Worm (Caenorhabditis elegans) whole organism, mixed stage, embryonic: ENCODE data around the gene C18H7.6.

Source experiments
- M03D4.4 ChIP-seq: sonication (generic microtip); optimal IDR thresholded peaks from 2 replicates; lab custom pipeline; 2017; ENCODE audit warnings: mild to moderate bottlenecking, missing genetic modification characterization, missing compliant biosample characterization
- bed-3 ChIP-seq: fragments of 200-800 bp; sonication (Bioruptor generic); optimal IDR thresholded peaks from 3 replicates; lab custom pipeline; 2018; ENCODE audit warnings: mild to moderate bottlenecking, missing genetic modification characterization, moderate library complexity, missing compliant biosample characterization
- blmp-1 ChIP-seq: fragments of 150-350 bp; optimal IDR thresholded peaks from 2 replicates; lab custom pipeline; 2014; ENCODE audit warnings: missing biosample characterization, missing genetic modification characterization
- ceh-39 ChIP-seq: fragments of 150-350 bp; optimal IDR thresholded peaks from 2 replicates; lab custom pipeline; 2014; ENCODE audit warnings: missing biosample characterization, missing genetic modification characterization
- ceh-43 ChIP-seq: fragments of 200-800 bp; sonication (Bioruptor generic); optimal IDR thresholded peaks from 2 replicates; lab custom pipeline; 2018; ENCODE audit warnings: mild to moderate bottlenecking, missing genetic modification characterization, moderate library complexity, missing compliant biosample characterization
- ceh-83 ChIP-seq: fragments of 200-800 bp; sonication (Bioruptor generic); optimal IDR thresholded peaks from 2 replicates; lab custom pipeline; 2018; ENCODE audit warnings: mild to moderate bottlenecking, missing genetic modification characterization, missing compliant biosample characterization
- ces-1 ChIP-seq: fragments of 150-350 bp; optimal IDR thresholded peaks from 2 replicates; lab custom pipeline; 2014; ENCODE audit warnings: missing biosample characterization, missing genetic modification reagents, missing genetic modification characterization
- cnd-1 ChIP-seq: fragments of 200-800 bp; sonication (Bioruptor generic); optimal IDR thresholded peaks from 2 replicates; lab custom pipeline; 2018; ENCODE audit warnings: mild to moderate bottlenecking, missing genetic modification characterization, missing compliant biosample characterization
- drap-1 ChIP-seq: fragments of 200-800 bp; sonication (Bioruptor generic); optimal IDR thresholded peaks from 3 replicates; lab custom pipeline; 2018; ENCODE audit warnings: mild to moderate bottlenecking, missing genetic modification characterization, missing compliant biosample characterization
- elt-1 ChIP-seq: sonication (generic microtip); optimal IDR thresholded peaks from 2 replicates; lab custom pipeline; 2017; ENCODE audit warnings: missing genetic modification characterization, mild to moderate bottlenecking, missing compliant biosample characterization, antibody characterized with exemption, moderate library complexity, borderline replicate concordance; ENCODE audit not compliant: insufficient read depth
- elt-3 ChIP-seq: fragments of 150-350 bp; optimal IDR thresholded peaks from 2 replicates; lab custom pipeline; 2014; ENCODE audit warnings: missing biosample characterization, missing genetic modification characterization
- flh-1 ChIP-seq: fragments of 200-800 bp; sonication (Bioruptor generic); optimal IDR thresholded peaks from 2 replicates; lab custom pipeline; 2018; ENCODE audit warnings: mild to moderate bottlenecking, missing genetic modification characterization, moderate library complexity, missing compliant biosample characterization
- ham-2 ChIP-seq: fragments of 200-800 bp; sonication (Bioruptor generic); optimal IDR thresholded peaks from 2 replicates; lab custom pipeline; 2018; ENCODE audit warnings: mild to moderate bottlenecking, missing genetic modification characterization, missing compliant biosample characterization
- hlh-1 ChIP-seq: fragments of 150-350 bp; optimal IDR thresholded peaks from 2 replicates; lab custom pipeline; 2014; ENCODE audit warnings: missing biosample characterization, missing genetic modification reagents, missing genetic modification characterization
- lin-13 ChIP-seq: fragments of 150-350 bp; optimal IDR thresholded peaks from 2 replicates; lab custom pipeline; 2014; ENCODE audit warnings: missing biosample characterization, missing genetic modification characterization
- lin-32 ChIP-seq: fragments of 200-800 bp; sonication (Bioruptor generic); optimal IDR thresholded peaks from 2 replicates; lab custom pipeline; 2018; ENCODE audit warnings: mild to moderate bottlenecking, missing genetic modification characterization, missing compliant biosample characterization
- lsy-2 ChIP-seq: fragments of 150-350 bp; optimal IDR thresholded peaks from 2 replicates; lab custom pipeline; 2014; ENCODE audit warnings: missing biosample characterization, missing genetic modification characterization
- mab-5 ChIP-seq: fragments of 150-350 bp; optimal IDR thresholded peaks from 2 replicates; lab custom pipeline; 2014; ENCODE audit warnings: missing biosample characterization, missing genetic modification characterization
- mep-1 ChIP-seq: fragments of 150-350 bp; optimal IDR thresholded peaks from 2 replicates; lab custom pipeline; 2017; ENCODE audit warnings: missing biosample characterization, missing genetic modification reagents, missing genetic modification characterization, inconsistent platforms
- mls-2 ChIP-seq: sonication (generic microtip); optimal IDR thresholded peaks from 2 replicates; lab custom pipeline; 2016; ENCODE audit warnings: mild to moderate bottlenecking, missing genetic modification characterization, moderate library complexity, missing compliant biosample characterization
- nhr-12 ChIP-seq: fragments of 150-350 bp; optimal IDR thresholded peaks from 2 replicates; lab custom pipeline; 2014; ENCODE audit warnings: missing biosample characterization, missing genetic modification characterization
- nhr-2 ChIP-seq: fragments of 150-350 bp; optimal IDR thresholded peaks from 2 replicates; lab custom pipeline; 2014; ENCODE audit warnings: missing biosample characterization, missing genetic modification characterization
- nhr-237 ChIP-seq: fragments of 150-350 bp; optimal IDR thresholded peaks from 2 replicates; lab custom pipeline; 2014; ENCODE audit warnings: missing biosample characterization, missing genetic modification characterization
- nhr-28 ChIP-seq: fragments of 150-350 bp; optimal IDR thresholded peaks from 2 replicates; lab custom pipeline; 2014; ENCODE audit warnings: missing biosample characterization, missing genetic modification characterization
- nhr-76 ChIP-seq: sonication (generic microtip); optimal IDR thresholded peaks from 2 replicates; lab custom pipeline; 2017; ENCODE audit warnings: missing biosample characterization, missing genetic modification characterization
- pha-4 ChIP-seq: fragments of 150-350 bp; optimal IDR thresholded peaks from 2 replicates; lab custom pipeline; 2018; ENCODE audit warnings: missing biosample characterization, missing genetic modification reagents, missing genetic modification characterization
- sem-2 ChIP-seq: fragments of 200-800 bp; sonication (Bioruptor generic); optimal IDR thresholded peaks from 2 replicates; lab custom pipeline; 2018; ENCODE audit warnings: mild to moderate bottlenecking, missing genetic modification characterization, missing compliant biosample characterization
- snpc-4 ChIP-seq: fragments of 150-350 bp; optimal IDR thresholded peaks from 2 replicates; lab custom pipeline; 2014; ENCODE audit warnings: missing biosample characterization, missing genetic modification characterization
- sptf-1 ChIP-seq: sonication (generic microtip); optimal IDR thresholded peaks from 2 replicates; lab custom pipeline; 2017; ENCODE audit warnings: mild to moderate bottlenecking, missing genetic modification characterization, moderate library complexity, missing compliant biosample characterization
- tbx-8 ChIP-seq: fragments of 200-800 bp; sonication (Bioruptor generic); optimal IDR thresholded peaks from 2 replicates; lab custom pipeline; 2018; ENCODE audit warnings: mild to moderate bottlenecking, missing genetic modification characterization, moderate library complexity, missing compliant biosample characterization
- unc-120 ChIP-seq: sonication (generic microtip); optimal IDR thresholded peaks from 2 replicates; lab custom pipeline; 2017; ENCODE audit warnings: missing genetic modification characterization, missing compliant biosample characterization; ENCODE audit not compliant: poor library complexity, severe bottlenecking
- unc-39 ChIP-seq: fragments of 150-350 bp; optimal IDR thresholded peaks from 2 replicates; lab custom pipeline; 2014; ENCODE audit warnings: missing biosample characterization, missing genetic modification characterization
- unc-62 ChIP-seq: fragments of 150-350 bp; optimal IDR thresholded peaks from 2 replicates; lab custom pipeline; 2014; ENCODE audit warnings: missing biosample characterization, missing genetic modification reagents, missing genetic modification characterization
- zip-8 ChIP-seq: fragments of 150-350 bp; optimal IDR thresholded peaks from 2 replicates; lab custom pipeline; 2014; ENCODE audit warnings: missing biosample characterization, missing genetic modification characterization
- ztf-11 ChIP-seq: fragments of 150-350 bp; optimal IDR thresholded peaks from 2 replicates; lab custom pipeline; 2014; ENCODE audit warnings: missing biosample characterization, missing genetic modification characterization

Gene C18H7.6

DNA sequence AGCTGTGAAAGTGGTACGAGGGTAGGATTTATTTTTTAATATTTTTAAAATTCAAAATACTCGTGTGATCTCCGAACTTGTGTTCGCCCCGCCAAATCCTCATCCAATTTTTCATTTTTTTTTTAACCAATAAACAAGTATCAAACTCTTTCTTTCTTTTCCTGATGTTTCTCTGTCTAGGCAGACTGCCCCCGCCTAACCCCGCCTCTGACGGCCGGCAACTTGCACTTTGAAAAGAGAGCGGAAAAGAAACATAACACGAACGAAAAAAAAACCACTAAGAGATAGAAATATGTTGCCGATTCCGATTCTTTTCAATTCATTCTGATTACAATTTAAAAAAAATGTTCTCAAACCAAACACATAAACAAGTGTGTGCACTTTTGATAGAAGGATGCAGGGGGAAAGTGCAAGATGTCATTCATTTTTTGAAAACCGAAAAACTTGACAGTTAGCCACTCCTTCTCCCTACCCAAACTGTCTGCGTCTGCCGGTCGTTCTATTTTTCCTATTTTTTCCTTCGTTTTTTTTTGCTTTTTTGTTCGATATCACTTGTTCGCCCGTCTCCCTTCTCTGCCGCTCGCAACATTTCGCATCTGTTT is 33.8 kb upstream of the C18H7.6 start:
- TF ChIP-seq ztf-11 (tag; lab: Kevin White, UChicago) (no peak), M03D4.4 (tag; lab: Kevin White, UChicago) (no peak), drap-1 (no peak), nhr-76 (no peak), mep-1 (tag; lab: Kevin White, UChicago) (no peak), unc-39 (tag; lab: Kevin White, UChicago) (no peak), pha-4 (no peak), elt-1 (tag; lab: Kevin White, UChicago) (no peak), nhr-28 (tag; lab: Kevin White, UChicago) (no peak), lsy-2 (tag; lab: Kevin White, UChicago) (no peak), lin-13 (tag; lab: Kevin White, UChicago) (no peak), nhr-2 (no peak), ces-1 (GFP tag; lab: Kevin White, UChicago) (no peak), hlh-1 (tag; lab: Kevin White, UChicago) (no peak), ham-2 (GFP tag; lab: Kevin White, UChicago) (no peak), unc-120 (tag; lab: Kevin White, UChicago) (no peak), ceh-39 (tag; lab: Kevin White, UChicago) (no peak)

DNA sequence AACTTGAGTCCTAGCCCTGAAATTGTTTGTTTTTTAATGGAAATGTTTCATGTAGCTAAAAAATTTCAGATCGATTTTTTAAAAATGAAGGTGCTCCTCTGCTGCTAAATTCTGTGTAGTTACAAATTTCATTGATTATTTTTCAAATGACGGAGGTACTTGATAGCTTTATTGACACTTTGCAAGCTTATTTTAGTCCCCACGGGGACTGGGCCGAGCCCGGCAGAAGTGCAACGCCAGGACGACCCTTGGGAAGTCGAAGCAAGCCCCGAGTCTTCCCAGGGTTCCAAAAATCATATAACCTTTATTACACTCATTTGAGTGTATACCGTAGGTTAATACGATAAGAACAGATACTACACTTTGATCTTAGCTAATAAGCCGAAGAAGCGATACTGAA is 31.6 kb upstream of the C18H7.6 start:
- no peak for TF ChIP-seq nhr-12
- TF ChIP-seq nhr-28 (tag; lab: Kevin White, UChicago): no peak
- TF ChIP-seq lsy-2 (tag; lab: Kevin White, UChicago): no peak

DNA sequence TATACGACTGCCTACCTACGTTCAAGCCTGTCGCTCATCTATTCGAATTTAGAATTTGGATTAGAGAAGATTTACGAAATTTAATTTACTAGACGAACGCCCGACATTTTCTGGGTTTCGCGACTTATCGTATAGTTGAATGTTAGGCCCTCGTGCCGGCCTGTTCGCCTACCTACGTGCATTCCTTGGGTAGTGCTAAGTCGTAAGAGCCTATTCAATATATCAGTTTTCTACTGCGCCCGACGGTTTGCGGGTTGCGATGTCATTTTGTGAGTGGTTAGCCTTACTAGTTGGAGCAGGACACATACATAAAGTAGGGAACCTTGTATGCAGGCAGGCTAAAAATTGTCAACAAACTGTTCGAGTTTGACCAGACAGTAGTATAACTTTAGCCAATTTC is 30.7 kb upstream of the C18H7.6 start:
- no peak for TF ChIP-seq bed-3 (GFP tag; lab: Kevin White, UChicago)
- no peak for TF ChIP-seq nhr-2
- no peak for TF ChIP-seq nhr-28 (tag; lab: Kevin White, UChicago)
- TF ChIP-seq ceh-43 (GFP tag; lab: Kevin White, UChicago): no peak
- no peak for TF ChIP-seq lin-32 (GFP tag; lab: Kevin White, UChicago)
- TF ChIP-seq nhr-76: no peak
- TF ChIP-seq cnd-1 (tag; lab: Kevin White, UChicago): no peak
- no peak for TF ChIP-seq elt-3 (tag; lab: Kevin White, UChicago)
- no peak for TF ChIP-seq M03D4.4 (tag; lab: Kevin White, UChicago)
- no peak for TF ChIP-seq sptf-1 (tag; lab: Kevin White, UChicago)
- no peak for TF ChIP-seq nhr-12
- no peak for TF ChIP-seq zip-8 (tag; lab: Kevin White, UChicago)

DNA sequence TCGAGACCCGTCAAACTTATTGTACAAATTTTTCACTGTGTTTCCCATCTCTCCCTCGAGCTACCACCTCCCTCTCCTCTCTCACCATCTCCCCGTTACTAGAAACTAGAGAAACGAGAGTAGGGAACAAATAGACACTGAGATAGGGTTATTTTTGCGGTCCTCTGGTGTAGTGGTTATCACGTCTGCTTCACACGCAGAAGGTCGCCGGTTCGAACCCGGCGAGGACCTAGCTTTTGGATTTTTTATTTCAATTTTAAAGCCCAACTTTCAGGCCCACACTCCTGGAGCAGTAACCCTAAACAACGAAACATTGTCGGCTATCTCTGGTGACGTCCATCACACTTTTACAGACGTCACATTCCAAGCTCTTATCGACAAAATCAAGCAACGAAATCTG is 28.0 kb upstream of the C18H7.6 start:
- TF ChIP-seq tbx-8: peak; percentile 72
- peak; percentile 61 for TF ChIP-seq sem-2 (GFP tag; lab: Kevin White, UChicago)
- peak; percentile 74 for TF ChIP-seq ceh-43 (GFP tag; lab: Kevin White, UChicago)
- TF ChIP-seq cnd-1 (tag; lab: Kevin White, UChicago): peak; percentile 76
- no peak for TF ChIP-seq ceh-39 (tag; lab: Kevin White, UChicago)
- peak; percentile 86 for TF ChIP-seq M03D4.4 (tag; lab: Kevin White, UChicago)
- TF ChIP-seq ztf-11 (tag; lab: Kevin White, UChicago): peak; percentile 21
- no peak for TF ChIP-seq mab-5 (tag; lab: Kevin White, UChicago)
- no peak for TF ChIP-seq elt-3 (tag; lab: Kevin White, UChicago)
- no peak for TF ChIP-seq nhr-76
- peak; percentile 29 for TF ChIP-seq mep-1 (tag; lab: Kevin White, UChicago)
- TF ChIP-seq elt-1 (tag; lab: Kevin White, UChicago): no peak
- TF ChIP-seq lsy-2 (tag; lab: Kevin White, UChicago): peak; percentile 2
- peak; percentile 70 for TF ChIP-seq flh-1 (GFP tag; lab: Kevin White, UChicago)
- no peak for TF ChIP-seq hlh-1 (tag; lab: Kevin White, UChicago)
- TF ChIP-seq bed-3 (GFP tag; lab: Kevin White, UChicago): peak; percentile 69
- peak; percentile 82 for TF ChIP-seq drap-1
- TF ChIP-seq ceh-83: peak; percentile 85
- TF ChIP-seq unc-39 (tag; lab: Kevin White, UChicago): no peak
- no peak for TF ChIP-seq nhr-12
- TF ChIP-seq snpc-4 (tag; lab: Kevin White, UChicago): no peak
- peak; percentile 8 for TF ChIP-seq nhr-237 (tag; lab: Kevin White, UChicago)
- TF ChIP-seq unc-120 (tag; lab: Kevin White, UChicago): peak; percentile 76
- no peak for TF ChIP-seq lin-13 (tag; lab: Kevin White, UChicago)
- TF ChIP-seq ces-1 (GFP tag; lab: Kevin White, UChicago): peak; percentile 28
- TF ChIP-seq nhr-2: no peak
- TF ChIP-seq unc-62 (GFP tag; lab: Kevin White, UChicago): peak; percentile 5
- TF ChIP-seq blmp-1 (tag; lab: Kevin White, UChicago): no peak
- TF ChIP-seq nhr-28 (tag; lab: Kevin White, UChicago): peak; percentile 20
- peak; percentile 26 for TF ChIP-seq pha-4
- peak; percentile 68 for TF ChIP-seq ham-2 (GFP tag; lab: Kevin White, UChicago)
- peak; percentile 91 for TF ChIP-seq sptf-1 (tag; lab: Kevin White, UChicago)
- no peak for TF ChIP-seq zip-8 (tag; lab: Kevin White, UChicago)
- peak; percentile 81 for TF ChIP-seq lin-32 (GFP tag; lab: Kevin White, UChicago)
- peak; percentile 78 for TF ChIP-seq mls-2 (tag; lab: Kevin White, UChicago)
- TF ChIP-seq, all 35 proteins: peak for 22
